Fruit fly (Drosophila melanogaster) whole organism, prepupa: ENCODE measurements around the gene CG43861.

Source experiments
- CG31627 ChIP-seq: fragments of 200-800 bp; sonication (Bioruptor generic); optimal IDR thresholded peaks from 3 replicates; lab custom pipeline; 2016; ENCODE audit warnings: missing biosample characterization, missing genetic modification characterization
- CG3919 ChIP-seq: fragments of 200-800 bp; sonication (Bioruptor generic); optimal IDR thresholded peaks from 3 replicates; lab custom pipeline; 2016; ENCODE audit warnings: missing biosample characterization, missing genetic modification characterization
- CG6276 ChIP-seq: fragments of 200-800 bp; sonication (Bioruptor generic); optimal IDR thresholded peaks from 2 replicates; lab custom pipeline; 2017; ENCODE audit warnings: missing biosample characterization, mild to moderate bottlenecking, missing genetic modification characterization
- CG7368 ChIP-seq: fragments of 200-800 bp; sonication (Bioruptor generic); optimal IDR thresholded peaks from 3 replicates; lab custom pipeline; 2016; ENCODE audit warnings: missing biosample characterization, missing genetic modification characterization
- Eip78C ChIP-seq: fragments of 200-800 bp; sonication (Bioruptor generic); peaks from one replicate; lab custom pipeline; 2016; ENCODE audit warnings: missing biosample characterization, missing genetic modification characterization
- Gug ChIP-seq: fragments of 200-800 bp; sonication (Bioruptor generic); IDR thresholded peaks from 2 replicates; pipeline ENCODE4 v1.3.6; 2022; ENCODE audit warnings: missing biosample characterization, missing genetic modification characterization
- Hr39 ChIP-seq: fragments of 200-800 bp; sonication (Bioruptor generic); optimal IDR thresholded peaks from 2 replicates; lab custom pipeline; 2016; ENCODE audit warnings: missing biosample characterization, missing genetic modification characterization
- Lpt ChIP-seq: fragments of 200-800 bp; sonication (Bioruptor generic); optimal IDR thresholded peaks from 3 replicates; lab custom pipeline; 2016; ENCODE audit warnings: missing biosample characterization, missing genetic modification characterization
- Sox102F ChIP-seq: fragments of 200-800 bp; sonication (Bioruptor generic); optimal IDR thresholded peaks from 2 replicates; lab custom pipeline; 2016; ENCODE audit warnings: missing biosample characterization, mild to moderate bottlenecking, missing genetic modification characterization
- Sox15 ChIP-seq: fragments of 200-800 bp; sonication (Bioruptor generic); optimal IDR thresholded peaks from 3 replicates; lab custom pipeline; 2016; ENCODE audit warnings: missing biosample characterization, missing genetic modification characterization
- cyc ChIP-seq: fragments of 200-800 bp; sonication (Bioruptor generic); optimal IDR thresholded peaks from 3 replicates; lab custom pipeline; 2016; ENCODE audit warnings: missing biosample characterization, missing genetic modification characterization
- fd85E ChIP-seq: fragments of 200-800 bp; sonication (Bioruptor generic); optimal IDR thresholded peaks from 3 replicates; lab custom pipeline; 2016; ENCODE audit warnings: missing biosample characterization, missing genetic modification characterization

- TF ChIP-seq CG7368 (GFP tag; lab: Kevin White, UChicago) (no peak), Eip78C (peak; percentile 62), Sox102F (GFP tag; lab: Kevin White, UChicago) (no peak), CG3919 (GFP tag; lab: Kevin White, UChicago) (no peak), Gug (GFP tag; lab: Robert Waterston, UW) (no peak), Hr39 (GFP tag; lab: Kevin White, UChicago) (no peak), Sox15 (GFP tag; lab: Kevin White, UChicago) (no peak), CG31627 (GFP tag; lab: Kevin White, UChicago) (no peak), Lpt (no peak), CG6276 (GFP tag; lab: Kevin White, UChicago) (peak; percentile 23), fd85E (no peak), cyc (no peak)
Observed at dm6 chr2L:19989658-19990362, 27.3 kb downstream of the CG43861 start.
